Worm (Caenorhabditis elegans) whole organism, late embryonic: ENCODE measurements around the gene F08D12.12.

Experiments
- ama-1 ChIP-seq: fragments of 150-350 bp; optimal IDR thresholded peaks from 2 replicates; lab custom pipeline; 2014
- ceh-31 ChIP-seq: sonication (generic microtip); optimal IDR thresholded peaks from 2 replicates; lab custom pipeline; 2016; ENCODE audit warnings: missing genetic modification characterization, missing compliant biosample characterization
- ceh-9 ChIP-seq: sonication (generic microtip); optimal IDR thresholded peaks from 2 replicates; lab custom pipeline; 2016; ENCODE audit warnings: mild to moderate bottlenecking, missing genetic modification characterization, inconsistent platforms, missing compliant biosample characterization
- eyg-1 ChIP-seq: sonication (generic microtip); optimal IDR thresholded peaks from 2 replicates; lab custom pipeline; 2016; ENCODE audit warnings: missing genotype, missing genetic modification characterization, missing compliant biosample characterization
- fkh-10 ChIP-seq: fragments of 150-350 bp; optimal IDR thresholded peaks from 2 replicates; lab custom pipeline; 2014; ENCODE audit warnings: missing biosample characterization, missing genetic modification reagents, missing genetic modification characterization
- hlh-30 ChIP-seq: sonication (generic microtip); optimal IDR thresholded peaks from 2 replicates; lab custom pipeline; 2017; ENCODE audit warnings: antibody characterized with exemption, missing genetic modification characterization, missing compliant biosample characterization; ENCODE audit not compliant: insufficient read depth
- madf-2 ChIP-seq: sonication (generic microtip); optimal IDR thresholded peaks from 2 replicates; lab custom pipeline; 2017; ENCODE audit warnings: missing genetic modification characterization, missing compliant biosample characterization
- nfya-1 ChIP-seq: sonication (generic microtip); optimal IDR thresholded peaks from 2 replicates; lab custom pipeline; 2017; ENCODE audit warnings: missing genetic modification characterization, mild to moderate bottlenecking, missing compliant biosample characterization, antibody characterized with exemption, moderate library complexity
- nhr-11 ChIP-seq: fragments of 150-350 bp; optimal IDR thresholded peaks from 2 replicates; lab custom pipeline; 2014; ENCODE audit warnings: missing biosample characterization, missing genetic modification characterization
- npax-4 ChIP-seq: sonication (generic microtip); optimal IDR thresholded peaks from 2 replicates; lab custom pipeline; 2016; ENCODE audit warnings: missing genetic modification characterization, missing compliant biosample characterization
- sox-2 ChIP-seq: fragments of 200-800 bp; sonication (Bioruptor generic); IDR thresholded peaks from 2 replicates; pipeline ENCODE4 v1.3.6; 2022; ENCODE audit warnings: missing genetic modification reagents, missing genetic modification characterization, missing compliant biosample characterization
- unc-3 ChIP-seq, 2 experiments: fragments of 200-800 bp in 1 of 2; sonication (Bioruptor generic) in 1 of 2; sonication (generic microtip) in 1 of 2; conservative IDR thresholded peaks in 1 of 2; optimal IDR thresholded peaks in 1 of 2; 2 replicates each; pipeline versions ENCODE4 v1.3.6 to Lab custom; 2016 to 2022; ENCODE audit warnings: missing compliant biosample characterization in 2 of 2, missing genetic modification characterization in 2 of 2, missing genetic modification reagents in 1 of 2
- unc-86 ChIP-seq: sonication (generic microtip); optimal IDR thresholded peaks from 2 replicates; lab custom pipeline; 2016; ENCODE audit warnings: missing genetic modification characterization, missing compliant biosample characterization

- TF ChIP-seq unc-3 (GFP tag; conservative IDR thresholded peaks at IDR 0.05; lab: Robert Waterston, UW) (no peak), unc-3 (tag; optimal IDR thresholded peaks at IDR 0.05; lab: Kevin White, UChicago) (no peak), sox-2 (GFP tag; lab: Robert Waterston, UW) (no peak), hlh-30 (tag; lab: Kevin White, UChicago) (no peak), madf-2 (tag; lab: Kevin White, UChicago) (no peak), nfya-1 (no peak), nhr-11 (tag; lab: Kevin White, UChicago) (no peak), ceh-31 (tag; lab: Kevin White, UChicago) (no peak), ceh-9 (tag; lab: Kevin White, UChicago) (no peak), unc-86 (no peak), ama-1 (no peak), npax-4 (tag; lab: Kevin White, UChicago) (no peak), fkh-10 (GFP tag; lab: Kevin White, UChicago) (no peak), eyg-1 (tag; lab: Kevin White, UChicago) (no peak)
Observed at ce11 chrII:2796431-2796830, 9.6 kb upstream of the F08D12.12 start.
